Fruit fly (Drosophila melanogaster) whole organism, embryonic: ENCODE data around the gene CG15263.

ENCODE experiments used
- Ada2b ChIP-seq: fragments of 200-800 bp; sonication (Bioruptor generic); IDR thresholded peaks from 2 replicates; pipeline ENCODE4 v1.3.6; 2022; ENCODE audit warnings: missing biosample characterization, missing genetic modification characterization
- C15 ChIP-seq: fragments of 200-800 bp; sonication (Bioruptor generic); IDR thresholded peaks from 3 replicates; pipeline ENCODE4 v1.3.6; 2022; ENCODE audit warnings: missing biosample characterization, missing genetic modification characterization
- CG10209 ChIP-seq: fragments of 200-800 bp; sonication (Bioruptor generic); optimal IDR thresholded peaks from 3 replicates; lab custom pipeline; 2017; ENCODE audit warnings: missing biosample characterization, mild to moderate bottlenecking, missing genetic modification characterization, missing genetic modification reagents
- CG10274 ChIP-seq: fragments of 200-800 bp; sonication (Bioruptor generic); optimal IDR thresholded peaks from 3 replicates; lab custom pipeline; 2017; ENCODE audit warnings: missing biosample characterization, mild to moderate bottlenecking, missing genetic modification characterization
- CG11560 ChIP-seq: fragments of 200-800 bp; sonication (Bioruptor generic); IDR thresholded peaks from 3 replicates; pipeline ENCODE4 v1.3.6; 2022; ENCODE audit warnings: missing biosample characterization, missing genetic modification characterization
- CG12659 ChIP-seq: fragments of 200-800 bp; sonication (Bioruptor generic); optimal IDR thresholded peaks from 3 replicates; lab custom pipeline; 2017; ENCODE audit warnings: mild to moderate bottlenecking, missing biosample characterization, missing genetic modification reagents, missing genetic modification characterization
- CG13123 ChIP-seq: fragments of 200-800 bp; sonication (Bioruptor generic); optimal IDR thresholded peaks from 2 replicates; lab custom pipeline; 2016; ENCODE audit warnings: missing biosample characterization, missing genetic modification characterization
- CG13624 ChIP-seq: fragments of 200-800 bp; sonication (Bioruptor generic); optimal IDR thresholded peaks from 2 replicates; lab custom pipeline; 2016; ENCODE audit warnings: missing biosample characterization, missing genetic modification characterization
- CG17385 ChIP-seq: fragments of 200-800 bp; sonication (Bioruptor generic); optimal IDR thresholded peaks from 3 replicates; lab custom pipeline; 2018; ENCODE audit warnings: missing biosample characterization, mild to moderate bottlenecking, missing genetic modification characterization
- CG17568 ChIP-seq: fragments of 200-800 bp; sonication (Bioruptor generic); optimal IDR thresholded peaks from 2 replicates; lab custom pipeline; 2018; ENCODE audit warnings: missing biosample characterization, mild to moderate bottlenecking, missing genetic modification characterization, moderate library complexity
- CG17612 ChIP-seq: fragments of 200-800 bp; sonication (Bioruptor generic); IDR thresholded peaks from 2 replicates; pipeline ENCODE4 v1.3.6; 2022; ENCODE audit warnings: missing biosample characterization, missing genetic modification characterization
- CG2129 ChIP-seq: fragments of 200-800 bp; sonication (Bioruptor generic); IDR thresholded peaks from 2 replicates; pipeline ENCODE4 v1.3.6; 2022; ENCODE audit warnings: missing biosample characterization, missing genetic modification characterization; ENCODE audit not compliant: partially characterized antibody
- CG2712 ChIP-seq: fragments of 200-800 bp; optimal IDR thresholded peaks from 3 replicates; lab custom pipeline; 2019; ENCODE audit warnings: missing biosample characterization, mild to moderate bottlenecking, missing genetic modification characterization, moderate library complexity
- CG32532 ChIP-seq: fragments of 200-800 bp; sonication (Bioruptor generic); IDR thresholded peaks from 2 replicates; pipeline ENCODE4 v1.3.6; 2022; ENCODE audit warnings: missing biosample characterization, missing genetic modification characterization
- CG32772 ChIP-seq: fragments of 200-800 bp; sonication (Bioruptor generic); IDR thresholded peaks from 2 replicates; pipeline ENCODE4 v1.3.6; 2022; ENCODE audit warnings: missing biosample characterization, missing genetic modification characterization
- CG3726 ChIP-seq: fragments of 200-800 bp; sonication (Bioruptor generic); IDR thresholded peaks from 3 replicates; pipeline ENCODE4, ENCODE4 v1.3.6; 2022; ENCODE audit warnings: missing biosample characterization, missing genetic modification characterization
- CG6765 ChIP-seq: fragments of 200-800 bp; sonication (Bioruptor generic); optimal IDR thresholded peaks from 3 replicates; lab custom pipeline; 2017; ENCODE audit warnings: missing biosample characterization, mild to moderate bottlenecking, missing genetic modification characterization
- CG7372 ChIP-seq: fragments of 200-800 bp; sonication (Bioruptor generic); IDR thresholded peaks from 2 replicates; pipeline ENCODE4 v1.3.6; 2022; ENCODE audit warnings: missing biosample characterization, missing genetic modification characterization
- CG7839 ChIP-seq: fragments of 200-800 bp; sonication (Bioruptor generic); optimal IDR thresholded peaks from 3 replicates; lab custom pipeline; 2018; ENCODE audit warnings: missing biosample characterization, mild to moderate bottlenecking, missing genetic modification characterization, moderate library complexity
- CG9215 ChIP-seq: fragments of 200-800 bp; sonication (Bioruptor generic); IDR thresholded peaks from 2 replicates; pipeline ENCODE4 v1.3.6; 2022; ENCODE audit warnings: missing biosample characterization, missing genetic modification characterization
- Dfd ChIP-seq, 2 experiments: fragments of >200 bp; optimal IDR thresholded peaks; 2 replicates each; lab custom pipeline; 2017; ENCODE audit warnings: missing biosample characterization in 2 of 2, missing genetic modification characterization in 2 of 2
- Ets97D ChIP-seq: fragments of 200-800 bp; sonication (Bioruptor generic); optimal IDR thresholded peaks from 3 replicates; lab custom pipeline; 2016; ENCODE audit warnings: missing biosample characterization, missing genetic modification characterization
- H2.0 ChIP-seq: fragments of 200-800 bp; sonication (Bioruptor generic); IDR thresholded peaks from 2 replicates; pipeline ENCODE4 v1.3.6; 2022; ENCODE audit warnings: missing biosample characterization, missing genetic modification characterization
- Hand ChIP-seq: fragments of 200-800 bp; sonication (Bioruptor generic); optimal IDR thresholded peaks from 2 replicates; lab custom pipeline; 2017; ENCODE audit warnings: mild to moderate bottlenecking, missing biosample characterization, missing genetic modification reagents, missing genetic modification characterization
- Hsf ChIP-seq: fragments of 200-800 bp; sonication (Bioruptor generic); optimal IDR thresholded peaks from 3 replicates; lab custom pipeline; 2016; ENCODE audit warnings: missing biosample characterization, missing genetic modification characterization
- MBD-R2 ChIP-seq: fragments of 200-800 bp; sonication (Bioruptor generic); IDR thresholded peaks from 2 replicates; pipeline ENCODE4 v1.3.6; 2022; ENCODE audit warnings: missing biosample characterization, missing genetic modification characterization
- Mrtf ChIP-seq: fragments of 200-800 bp; sonication (Bioruptor generic); IDR thresholded peaks from 3 replicates; pipeline ENCODE4 v1.3.6; 2022; ENCODE audit warnings: missing biosample characterization, missing genetic modification characterization
- NC2α ChIP-seq: fragments of 200-800 bp; sonication (Bioruptor generic); optimal IDR thresholded peaks from 2 replicates; lab custom pipeline; 2016; ENCODE audit warnings: missing biosample characterization, missing genetic modification characterization
- Ravus ChIP-seq: fragments of 200-800 bp; sonication (Bioruptor generic); IDR thresholded peaks from 2 replicates; pipeline ENCODE4 v1.3.6; 2022; ENCODE audit warnings: missing biosample characterization, missing genetic modification characterization
- Sry-β ChIP-seq: fragments of 200-800 bp; sonication (Bioruptor generic); optimal IDR thresholded peaks from 2 replicates; lab custom pipeline; 2018; ENCODE audit warnings: missing biosample characterization, mild to moderate bottlenecking, missing genetic modification characterization, moderate library complexity
- Usf ChIP-seq: fragments of 200-800 bp; sonication (Bioruptor generic); optimal IDR thresholded peaks from 2 replicates; lab custom pipeline; 2017; ENCODE audit warnings: missing genotype, missing biosample characterization, missing genetic modification characterization
- Xrp1 ChIP-seq: fragments of 200-800 bp; sonication (Bioruptor generic); IDR thresholded peaks from 2 replicates; pipeline ENCODE4 v1.3.6; 2022; ENCODE audit warnings: missing biosample characterization, missing genetic modification characterization
- aop ChIP-seq: fragments of 200-800 bp; sonication (Bioruptor generic); IDR thresholded peaks from 2 replicates; pipeline ENCODE4 v1.3.6; 2022; ENCODE audit warnings: missing biosample characterization, missing genetic modification characterization
- br ChIP-seq: fragments of >200 bp; optimal IDR thresholded peaks from 2 replicates; lab custom pipeline; 2017
- btn ChIP-seq: fragments of 200-800 bp; sonication (Bioruptor generic); optimal IDR thresholded peaks from 2 replicates; lab custom pipeline; 2016; ENCODE audit warnings: missing biosample characterization, missing genetic modification characterization
- chif ChIP-seq, 2 experiments: fragments of 200-800 bp; sonication (Bioruptor generic); optimal IDR thresholded peaks; 3 replicates each; lab custom pipeline; 2016; ENCODE audit warnings: missing biosample characterization in 2 of 2, missing genetic modification characterization in 2 of 2
- dan ChIP-seq: fragments of 200-800 bp; sonication (Bioruptor generic); IDR thresholded peaks from 2 replicates; pipeline ENCODE4 v1.3.6; 2022; ENCODE audit warnings: missing biosample characterization, missing genetic modification characterization
- dmrt11E ChIP-seq: fragments of 200-800 bp; sonication (Bioruptor generic); optimal IDR thresholded peaks from 3 replicates; lab custom pipeline; 2018; ENCODE audit warnings: missing biosample characterization, mild to moderate bottlenecking, missing genetic modification characterization, moderate library complexity
- esg ChIP-seq: fragments of 200-800 bp; sonication (Bioruptor generic); conservative IDR thresholded peaks from 2 replicates; pipeline ENCODE4 v1.3.6; 2022; ENCODE audit warnings: missing biosample characterization, missing genetic modification characterization
- fd64A ChIP-seq: fragments of 200-800 bp; sonication (Bioruptor generic); optimal IDR thresholded peaks from 3 replicates; lab custom pipeline; 2018; ENCODE audit warnings: missing biosample characterization, mild to moderate bottlenecking, missing genetic modification characterization
- gt ChIP-seq: fragments of 200-800 bp; sonication (Bioruptor generic); IDR thresholded peaks from 2 replicates; pipeline ENCODE4 v1.3.6; 2022; ENCODE audit warnings: missing biosample characterization, missing genetic modification characterization
- hbn ChIP-seq: fragments of 200-800 bp; sonication (Bioruptor generic); IDR thresholded peaks from 2 replicates; pipeline ENCODE4 v1.3.6; 2022; ENCODE audit warnings: missing biosample characterization, missing genetic modification characterization; ENCODE audit not compliant: partially characterized antibody
- klu ChIP-seq: fragments of 200-800 bp; sonication (Bioruptor generic); IDR thresholded peaks from 2 replicates; pipeline ENCODE4 v1.3.6; 2022; ENCODE audit warnings: missing biosample characterization, missing genetic modification characterization
- mam ChIP-seq: fragments of 200-800 bp; sonication (Bioruptor generic); optimal IDR thresholded peaks from 3 replicates; lab custom pipeline; 2016; ENCODE audit warnings: missing biosample characterization, missing genetic modification characterization
- pita ChIP-seq: fragments of 200-800 bp; sonication (Bioruptor generic); optimal IDR thresholded peaks from 2 replicates; lab custom pipeline; 2017; ENCODE audit warnings: missing biosample characterization, mild to moderate bottlenecking, missing genetic modification characterization
- pnt ChIP-seq: fragments of 200-800 bp; sonication (Bioruptor generic); optimal IDR thresholded peaks from 3 replicates; lab custom pipeline; 2016; ENCODE audit warnings: missing biosample characterization, missing genetic modification characterization
- pros ChIP-seq: fragments of 200-800 bp; sonication (Bioruptor generic); optimal IDR thresholded peaks from 3 replicates; lab custom pipeline; 2019; ENCODE audit warnings: missing biosample characterization, mild to moderate bottlenecking, missing genetic modification characterization, moderate library complexity
- tgo ChIP-seq: fragments of 200-800 bp; sonication (Bioruptor generic); IDR thresholded peaks from 3 replicates; pipeline ENCODE4 v1.3.6; 2022; ENCODE audit warnings: missing biosample characterization, missing genetic modification characterization
- tll ChIP-seq, 2 experiments: fragments of 200-800 bp in 1 of 2; fragments of >200 bp in 1 of 2; sonication (Bioruptor generic) in 1 of 2; optimal IDR thresholded peaks; 2 replicates each; lab custom pipeline; 2017 to 2019; ENCODE audit warnings: missing biosample characterization in 2 of 2, missing genetic modification characterization in 2 of 2, mild to moderate bottlenecking in 1 of 2, moderate library complexity in 1 of 2
- z ChIP-seq: fragments of 200-800 bp; sonication (Bioruptor generic); IDR thresholded peaks from 3 replicates; pipeline ENCODE4 v1.3.6; 2022; ENCODE audit warnings: missing biosample characterization, missing genetic modification characterization

Gene CG15263

dm6 chr2L:15248163-15249005, 36.4 kb upstream of the CG15263 start, which contains the start of gene dao (continued):
- TF ChIP-seq CG9215 (GFP tag; lab: Robert Waterston, UW) (peak; percentile 38), MBD-R2 (GFP tag; lab: Robert Waterston, UW) (peak; percentile 71), CG17612 (GFP tag; lab: Robert Waterston, UW) (no peak), z (no peak), H2.0 (GFP tag; lab: Robert Waterston, UW) (peak; percentile 36; the same call in 1 of the 2 replicates), hbn (GFP tag; lab: Robert Waterston, UW) (peak; percentile 70), NC2α (GFP tag; lab: Kevin White, UChicago) (no peak), fd64A (GFP tag; lab: Kevin White, UChicago) (no peak), CG2712 (tag; lab: Kevin White, UChicago) (peak; percentile 54), Usf (GFP tag; lab: Kevin White, UChicago) (no peak), mam (GFP tag; lab: Kevin White, UChicago) (peak; percentile 56), tll (GFP tag; optimal IDR thresholded peaks at IDR 0.05; lab: Kevin White, UChicago) (no peak), pita (GFP tag; lab: Kevin White, UChicago) (no peak), dan (GFP tag; lab: Robert Waterston, UW) (no peak), Mrtf (peak; percentile 41; the same call in 1 of the 3 replicates), CG6765 (no peak), CG10209 (peak; percentile 16), Ets97D (GFP tag; lab: Kevin White, UChicago) (peak; percentile 59), CG2129 (peak; percentile 49), CG17568 (GFP tag; lab: Kevin White, UChicago) (no peak), CG13123 (GFP tag; lab: Kevin White, UChicago) (peak; percentile 18), C15 (GFP tag; lab: Robert Waterston, UW) (no peak), CG32532 (GFP tag; lab: Robert Waterston, UW) (peak; percentile 57), esg (GFP tag; lab: Robert Waterston, UW) (peak; percentile 65), klu (GFP tag; lab: Robert Waterston, UW) (0 out of 2 replicates have a peak, but pooled peaks have one; percentile 40), CG11560 (tag; lab: Robert Waterston, UW) (no peak), CG17385 (GFP tag; lab: Kevin White, UChicago) (no peak), CG7372 (GFP tag; lab: Robert Waterston, UW) (no peak), aop (GFP tag; lab: Robert Waterston, UW) (0 out of 2 replicates have a peak, but pooled peaks have one; percentile 6), Dfd (GFP tag; optimal IDR thresholded peaks at IDR 0.05; lab: Kevin White, UChicago) (no peak), Ravus (GFP tag; lab: Robert Waterston, UW) (no peak), chif (GFP tag; optimal IDR thresholded peaks at IDR 0.05; lab: Kevin White, UChicago) (peak in 1 of 2 experiments; percentile 1), Hand (no peak), CG12659 (GFP tag; lab: Kevin White, UChicago) (peak; percentile 51), CG10274 (GFP tag; lab: Kevin White, UChicago) (no peak), br (lab: Kevin White, UChicago) (no peak), pnt (GFP tag; lab: Kevin White, UChicago) (no peak), dmrt11E (tag; lab: Kevin White, UChicago) (peak; percentile 31), CG3726 (GFP tag; lab: Robert Waterston, UW) (no peak), Ada2b (GFP tag; lab: Robert Waterston, UW) (peak; percentile 62), CG7839 (tag; lab: Kevin White, UChicago) (peak; percentile 46), Xrp1 (GFP tag; lab: Robert Waterston, UW) (peak; percentile 24; the same call in 1 of the 2 replicates), CG32772 (GFP tag; lab: Robert Waterston, UW) (peak; percentile 66; the same call in 1 of the 2 replicates), tgo (GFP tag; lab: Robert Waterston, UW) (no peak), Sry-β (GFP tag; lab: Kevin White, UChicago) (peak; percentile 46), btn (no peak), gt (no peak), CG13624 (peak; percentile 37), pros (no peak), Hsf (GFP tag; lab: Kevin White, UChicago) (peak; percentile 49)
